Fruit fly (Drosophila melanogaster): Measurements from ENCODE around the gene Nfs1.

DNA sequence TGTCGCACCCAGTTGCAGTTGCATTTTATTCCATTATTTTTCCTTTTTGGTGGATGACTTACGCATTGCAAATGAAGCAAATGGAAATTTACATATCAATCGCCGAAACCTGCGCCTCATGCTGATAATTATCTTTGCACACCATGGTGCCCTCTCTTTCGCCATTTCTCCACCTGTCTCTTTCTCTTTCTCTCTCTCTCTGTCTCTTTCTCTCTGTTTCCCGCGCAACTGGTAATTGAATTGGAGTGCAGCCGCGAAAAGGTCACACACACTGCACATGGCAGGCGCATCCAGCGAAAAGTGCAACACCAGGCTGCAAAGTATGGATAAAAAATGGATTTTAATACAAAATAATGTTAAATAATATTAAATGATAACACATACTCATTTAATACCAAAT lies 21.7 kb upstream of the Nfs1 start:
- no peak for TF ChIP-seq CG32121 (GFP tag; IDR thresholded peaks at IDR 0.05)
- TF ChIP-seq EcR (GFP tag; optimal IDR thresholded peaks at IDR 0.05), result no peak

Measured in whole organism, pupa.